Fruit fly (Drosophila melanogaster) whole organism, prepupa: ENCODE data around the gene CG10348.

ENCODE experiments used
- CG10631 ChIP-seq: fragments of 200-800 bp; sonication (Bioruptor generic); optimal IDR thresholded peaks from 2 replicates; lab custom pipeline; 2016; ENCODE audit warnings: missing biosample characterization, missing genetic modification characterization
- CG11762 ChIP-seq: fragments of 200-800 bp; sonication (Bioruptor generic); optimal IDR thresholded peaks from 3 replicates; lab custom pipeline; 2016; ENCODE audit warnings: missing biosample characterization, missing genetic modification characterization; ENCODE audit not compliant: insufficient read depth
- CG11902 ChIP-seq: fragments of 200-800 bp; sonication (Bioruptor generic); optimal IDR thresholded peaks from 3 replicates; lab custom pipeline; 2016; ENCODE audit warnings: missing biosample characterization, missing genetic modification characterization
- CG15336 ChIP-seq: fragments of 200-800 bp; sonication (Bioruptor generic); IDR thresholded peaks from 2 replicates; pipeline ENCODE4 v1.3.6; 2022; ENCODE audit warnings: missing biosample characterization, missing genetic modification characterization
- CG1621 ChIP-seq: fragments of 200-800 bp; sonication (Bioruptor generic); optimal IDR thresholded peaks from 3 replicates; lab custom pipeline; 2018; ENCODE audit warnings: missing biosample characterization, mild to moderate bottlenecking, missing genetic modification characterization
- CG31627 ChIP-seq: fragments of 200-800 bp; sonication (Bioruptor generic); optimal IDR thresholded peaks from 3 replicates; lab custom pipeline; 2016; ENCODE audit warnings: missing biosample characterization, missing genetic modification characterization
- CG32006 ChIP-seq: fragments of 200-800 bp; sonication (Bioruptor generic); optimal IDR thresholded peaks from 3 replicates; lab custom pipeline; 2017; ENCODE audit warnings: missing biosample characterization, mild to moderate bottlenecking, missing genetic modification characterization
- CG34406 ChIP-seq: fragments of 200-800 bp; sonication (Bioruptor generic); optimal IDR thresholded peaks from 3 replicates; lab custom pipeline; 2016; ENCODE audit warnings: missing biosample characterization, missing genetic modification characterization
- CG3919 ChIP-seq: fragments of 200-800 bp; sonication (Bioruptor generic); optimal IDR thresholded peaks from 3 replicates; lab custom pipeline; 2016; ENCODE audit warnings: missing biosample characterization, missing genetic modification characterization
- CG4318 ChIP-seq: fragments of 200-800 bp; sonication (Bioruptor generic); optimal IDR thresholded peaks from 3 replicates; lab custom pipeline; 2017; ENCODE audit warnings: missing biosample characterization, mild to moderate bottlenecking, missing genetic modification characterization
- CG6163 ChIP-seq: fragments of 200-800 bp; sonication (Bioruptor generic); IDR thresholded peaks from 3 replicates; pipeline ENCODE4 v1.3.6; 2022; ENCODE audit warnings: missing biosample characterization, missing genetic modification characterization
- CG6276 ChIP-seq: fragments of 200-800 bp; sonication (Bioruptor generic); optimal IDR thresholded peaks from 2 replicates; lab custom pipeline; 2017; ENCODE audit warnings: missing biosample characterization, mild to moderate bottlenecking, missing genetic modification characterization
- CG6792 ChIP-seq: fragments of 200-800 bp; sonication (Bioruptor generic); optimal IDR thresholded peaks from 3 replicates; lab custom pipeline; 2016; ENCODE audit warnings: missing biosample characterization, missing genetic modification characterization
- CG6808 ChIP-seq: fragments of 200-800 bp; sonication (Bioruptor generic); optimal IDR thresholded peaks from 3 replicates; lab custom pipeline; 2017; ENCODE audit warnings: missing biosample characterization, missing genetic modification characterization, mild to moderate bottlenecking, moderate library complexity, missing genetic modification reagents
- CG6854 ChIP-seq: fragments of 200-800 bp; sonication (Bioruptor generic); optimal IDR thresholded peaks from 2 replicates; lab custom pipeline; 2017; ENCODE audit warnings: missing biosample characterization, mild to moderate bottlenecking, missing genetic modification characterization
- CG7368 ChIP-seq: fragments of 200-800 bp; sonication (Bioruptor generic); optimal IDR thresholded peaks from 3 replicates; lab custom pipeline; 2016; ENCODE audit warnings: missing biosample characterization, missing genetic modification characterization
- CG8119 ChIP-seq: fragments of 200-800 bp; sonication (Bioruptor generic); IDR thresholded peaks from 3 replicates; pipeline ENCODE4 v1.3.6; 2022; ENCODE audit warnings: missing biosample characterization, missing genetic modification characterization
- CG8632 ChIP-seq: fragments of 200-800 bp; sonication (Bioruptor generic); optimal IDR thresholded peaks from 3 replicates; lab custom pipeline; 2016; ENCODE audit warnings: missing biosample characterization, missing genetic modification characterization
- CG9139 ChIP-seq: fragments of 200-800 bp; sonication (Bioruptor generic); optimal IDR thresholded peaks from 3 replicates; lab custom pipeline; 2017; ENCODE audit warnings: missing biosample characterization, mild to moderate bottlenecking, missing genetic modification characterization
- Eip75B ChIP-seq: fragments of 200-800 bp; sonication (Bioruptor generic); optimal IDR thresholded peaks from 3 replicates; lab custom pipeline; 2016; ENCODE audit warnings: missing biosample characterization, missing genetic modification characterization
- Eip78C ChIP-seq: fragments of 200-800 bp; sonication (Bioruptor generic); peaks from one replicate; lab custom pipeline; 2016; ENCODE audit warnings: missing biosample characterization, missing genetic modification characterization
- Eip93F ChIP-seq: fragments of 200-800 bp; sonication (Bioruptor generic); optimal IDR thresholded peaks from 2 replicates; lab custom pipeline; 2016; ENCODE audit warnings: missing biosample characterization, mild to moderate bottlenecking, missing genetic modification characterization
- Ets96B ChIP-seq: fragments of 200-800 bp; optimal IDR thresholded peaks from 2 replicates; lab custom pipeline; 2019; ENCODE audit warnings: missing biosample characterization, mild to moderate bottlenecking, missing genetic modification characterization, moderate library complexity
- Gug ChIP-seq: fragments of 200-800 bp; sonication (Bioruptor generic); IDR thresholded peaks from 2 replicates; pipeline ENCODE4 v1.3.6; 2022; ENCODE audit warnings: missing biosample characterization, missing genetic modification characterization
- Hr38 ChIP-seq: sonication (Bioruptor generic); optimal IDR thresholded peaks from 2 replicates; lab custom pipeline; 2016; ENCODE audit warnings: missing biosample characterization, missing genetic modification characterization
- Hr39 ChIP-seq: fragments of 200-800 bp; sonication (Bioruptor generic); optimal IDR thresholded peaks from 2 replicates; lab custom pipeline; 2016; ENCODE audit warnings: missing biosample characterization, missing genetic modification characterization
- Hr4 ChIP-seq: fragments of 200-800 bp; sonication (Bioruptor generic); optimal IDR thresholded peaks from 3 replicates; lab custom pipeline; 2016; ENCODE audit warnings: missing biosample characterization, missing genetic modification characterization
- Lpt ChIP-seq: fragments of 200-800 bp; sonication (Bioruptor generic); optimal IDR thresholded peaks from 3 replicates; lab custom pipeline; 2016; ENCODE audit warnings: missing biosample characterization, missing genetic modification characterization
- Met ChIP-seq: fragments of 200-800 bp; sonication (Bioruptor generic); optimal IDR thresholded peaks from 3 replicates; lab custom pipeline; 2016; ENCODE audit warnings: missing biosample characterization, missing genetic modification characterization
- OdsH ChIP-seq: fragments of 200-800 bp; sonication (Bioruptor generic); optimal IDR thresholded peaks from 3 replicates; lab custom pipeline; 2016; ENCODE audit warnings: missing biosample characterization, missing genetic modification characterization
- Sox102F ChIP-seq: fragments of 200-800 bp; sonication (Bioruptor generic); optimal IDR thresholded peaks from 2 replicates; lab custom pipeline; 2016; ENCODE audit warnings: missing biosample characterization, mild to moderate bottlenecking, missing genetic modification characterization
- Sox14 ChIP-seq: fragments of 200-800 bp; sonication (Bioruptor generic); optimal IDR thresholded peaks from 3 replicates; lab custom pipeline; 2016; ENCODE audit warnings: missing biosample characterization, missing genetic modification characterization
- Sox15 ChIP-seq: fragments of 200-800 bp; sonication (Bioruptor generic); optimal IDR thresholded peaks from 3 replicates; lab custom pipeline; 2016; ENCODE audit warnings: missing biosample characterization, missing genetic modification characterization
- acj6 ChIP-seq: fragments of 200-800 bp; sonication (Bioruptor generic); optimal IDR thresholded peaks from 3 replicates; lab custom pipeline; 2016; ENCODE audit warnings: missing biosample characterization, missing genetic modification characterization
- cyc ChIP-seq: fragments of 200-800 bp; sonication (Bioruptor generic); optimal IDR thresholded peaks from 3 replicates; lab custom pipeline; 2016; ENCODE audit warnings: missing biosample characterization, missing genetic modification characterization
- esn ChIP-seq: fragments of 200-800 bp; sonication (Bioruptor generic); optimal IDR thresholded peaks from 2 replicates; lab custom pipeline; 2016; ENCODE audit warnings: missing biosample characterization, mild to moderate bottlenecking, missing genetic modification characterization, moderate library complexity
- fd59A ChIP-seq: fragments of 200-800 bp; sonication (Bioruptor generic); optimal IDR thresholded peaks from 2 replicates; lab custom pipeline; 2017; ENCODE audit warnings: missing biosample characterization, mild to moderate bottlenecking, missing genetic modification characterization, missing genetic modification reagents
- fd85E ChIP-seq: fragments of 200-800 bp; sonication (Bioruptor generic); optimal IDR thresholded peaks from 3 replicates; lab custom pipeline; 2016; ENCODE audit warnings: missing biosample characterization, missing genetic modification characterization
- fkh ChIP-seq: fragments of 200-800 bp; sonication (Bioruptor generic); optimal IDR thresholded peaks from 3 replicates; lab custom pipeline; 2017; ENCODE audit warnings: missing biosample characterization, mild to moderate bottlenecking, missing genetic modification characterization, moderate library complexity
- lz ChIP-seq: fragments of 200-800 bp; sonication (Bioruptor generic); optimal IDR thresholded peaks from 3 replicates; lab custom pipeline; 2016; ENCODE audit warnings: missing biosample characterization, missing genetic modification characterization
- pdm3 ChIP-seq: fragments of 200-800 bp; sonication (Bioruptor generic); optimal IDR thresholded peaks from 3 replicates; lab custom pipeline; 2016; ENCODE audit warnings: missing biosample characterization, missing genetic modification characterization
- salr ChIP-seq, 2 experiments: fragments of 200-800 bp; sonication (Bioruptor generic); optimal IDR thresholded peaks; 3 replicates each; lab custom pipeline; 2016 to 2018; ENCODE audit warnings: missing biosample characterization in 2 of 2, missing genetic modification characterization in 2 of 2, mild to moderate bottlenecking in 1 of 2
- spab ChIP-seq: fragments of 200-800 bp; sonication (Bioruptor generic); optimal IDR thresholded peaks from 2 replicates; lab custom pipeline; 2017; ENCODE audit warnings: missing biosample characterization, mild to moderate bottlenecking, missing genetic modification characterization, missing genetic modification reagents
- svp ChIP-seq: fragments of 200-800 bp; sonication (Bioruptor generic); peaks from one replicate; lab custom pipeline; 2016; ENCODE audit warnings: missing biosample characterization, missing genetic modification characterization
- vri ChIP-seq: fragments of 200-800 bp; sonication (Bioruptor generic); optimal IDR thresholded peaks from 3 replicates; lab custom pipeline; 2016; ENCODE audit warnings: missing biosample characterization, mild to moderate bottlenecking, missing genetic modification characterization

The CG10348 gene

dm6 chr2L:18694724-18695105 is 37.6 kb downstream of the CG10348 start (continued):
- TF ChIP-seq pdm3 (GFP tag; lab: Kevin White, UChicago) (peak; percentile 63), Sox102F (GFP tag; lab: Kevin White, UChicago) (peak; percentile 5), CG6854 (GFP tag; lab: Kevin White, UChicago) (no peak), esn (GFP tag; lab: Kevin White, UChicago) (peak; percentile 54), CG31627 (GFP tag; lab: Kevin White, UChicago) (peak; percentile 39), CG15336 (GFP tag; lab: Robert Waterston, UW) (peak; percentile 59), CG6163 (GFP tag; lab: Robert Waterston, UW) (peak; percentile 84), Hr4 (GFP tag; lab: Kevin White, UChicago) (peak; percentile 65), svp (GFP tag; lab: Kevin White, UChicago) (no peak), Sox14 (GFP tag; lab: Kevin White, UChicago) (peak; percentile 51), CG8119 (GFP tag; lab: Robert Waterston, UW) (peak; percentile 77), vri (no peak), CG11902 (GFP tag; lab: Kevin White, UChicago) (peak; percentile 11), Met (no peak), lz (peak; percentile 46), CG6792 (GFP tag; lab: Kevin White, UChicago) (peak; percentile 56), Lpt (GFP tag; lab: Kevin White, UChicago) (peak; percentile 13), CG9139 (GFP tag; lab: Kevin White, UChicago) (no peak), CG3919 (GFP tag; lab: Kevin White, UChicago) (peak; percentile 43), CG34406 (GFP tag; lab: Kevin White, UChicago) (peak; percentile 35), salr (GFP tag; optimal IDR thresholded peaks at IDR 0.05; lab: Kevin White, UChicago) (peak in 1 of 2 experiments; percentile 28), CG11762 (peak; percentile 9)
- TF ChIP-seq, all 60 proteins: peak for 36

dm6 chr2L:18693877-18694723 is 38.2 kb downstream of the CG10348 start:
- TF ChIP-seq acj6 (peak; percentile 53), Ets96B (tag; lab: Kevin White, UChicago) (no peak), CG1621 (tag; lab: Kevin White, UChicago) (no peak), fd85E (GFP tag; lab: Kevin White, UChicago) (no peak), OdsH (GFP tag; lab: Kevin White, UChicago) (no peak), Lpt (GFP tag; lab: Kevin White, UChicago) (no peak), CG4318 (GFP tag; lab: Kevin White, UChicago) (no peak), spab (GFP tag; lab: Kevin White, UChicago) (no peak), CG8632 (peak; percentile 42), lz (peak; percentile 51), CG15336 (GFP tag; lab: Robert Waterston, UW) (peak; percentile 56; the same call in 1 of the 2 replicates), CG6808 (GFP tag; lab: Kevin White, UChicago) (no peak), CG3919 (GFP tag; lab: Kevin White, UChicago) (peak; percentile 58), Hr39 (peak; percentile 61), CG34406 (GFP tag; lab: Kevin White, UChicago) (peak; percentile 28), Sox102F (GFP tag; lab: Kevin White, UChicago) (peak; percentile 70), Eip78C (GFP tag; lab: Kevin White, UChicago) (peak; percentile 67), CG10631 (GFP tag; lab: Kevin White, UChicago) (peak; percentile 37), CG7368 (GFP tag; lab: Kevin White, UChicago) (no peak), Hr38 (GFP tag; lab: Kevin White, UChicago) (no peak), fkh (peak; percentile 26), Gug (GFP tag; lab: Robert Waterston, UW) (no peak), Sox14 (GFP tag; lab: Kevin White, UChicago) (peak; percentile 53), esn (GFP tag; lab: Kevin White, UChicago) (peak; percentile 59), Eip75B (GFP tag; lab: Kevin White, UChicago) (peak; percentile 16), CG9139 (GFP tag; lab: Kevin White, UChicago) (no peak), CG32006 (GFP tag; lab: Kevin White, UChicago) (peak; percentile 56), CG31627 (GFP tag; lab: Kevin White, UChicago) (peak; percentile 68), fd59A (GFP tag; lab: Kevin White, UChicago) (no peak), vri (peak; percentile 58), cyc (GFP tag; lab: Kevin White, UChicago) (peak; percentile 10), Sox15 (GFP tag; lab: Kevin White, UChicago) (peak; percentile 11), svp (GFP tag; lab: Kevin White, UChicago) (peak; percentile 22), CG11902 (GFP tag; lab: Kevin White, UChicago) (no peak), pdm3 (GFP tag; lab: Kevin White, UChicago) (peak; percentile 50), Met (peak; percentile 41), Eip93F (no peak), CG6276 (GFP tag; lab: Kevin White, UChicago) (no peak), Hr4 (GFP tag; lab: Kevin White, UChicago) (no peak)
